Worm (Caenorhabditis elegans): ENCODE measurements around the gene cyn-3.

DNA sequence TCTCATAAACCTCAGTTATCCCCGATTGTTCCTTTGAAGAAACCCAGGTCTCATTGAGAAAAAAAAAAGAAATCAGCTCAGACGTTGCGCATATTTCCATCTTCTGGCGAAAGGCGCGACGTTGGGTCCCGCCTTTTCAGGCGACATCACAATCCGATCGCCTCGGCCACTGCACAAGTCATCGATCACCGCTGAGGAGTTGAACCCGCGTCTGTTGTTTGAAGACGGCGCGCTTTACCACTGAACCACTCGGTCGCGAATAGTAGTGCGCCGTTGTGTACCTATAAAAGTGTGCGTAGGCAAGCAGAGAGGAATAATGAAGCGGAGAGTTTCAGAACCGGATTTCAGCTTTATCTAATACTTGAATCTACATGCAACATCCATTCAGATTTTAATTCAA, 1.2 kb downstream of the cyn-3 start, which contains the start of gene Y75B12B.11:
- TF ChIP-seq unc-39 (tag; optimal IDR thresholded peaks at IDR 0.05) = no peak
- peak; percentile 54 for TF ChIP-seq lin-15B (tag; optimal IDR thresholded peaks at IDR 0.05)
- TF ChIP-seq zag-1 (tag; optimal IDR thresholded peaks at IDR 0.05) = no peak
- no peak for TF ChIP-seq ZK546.5 (tag; optimal IDR thresholded peaks at IDR 0.05)
- TF ChIP-seq nhr-25 (tag; optimal IDR thresholded peaks at IDR 0.05) = peak; percentile 84
- TF ChIP-seq elt-3 (tag; optimal IDR thresholded peaks at IDR 0.05) = no peak
- TF ChIP-seq pqm-1 (tag; optimal IDR thresholded peaks at IDR 0.05) = peak; percentile 42
- TF ChIP-seq ztf-4 (tag; optimal IDR thresholded peaks at IDR 0.05) = peak; percentile 72
- TF ChIP-seq nhr-12 (tag; optimal IDR thresholded peaks at IDR 0.05) = no peak
- peak; percentile 82 for TF ChIP-seq tbx-2 (tag; optimal IDR thresholded peaks at IDR 0.05)
- peak; percentile 81 for TF ChIP-seq skn-1 (tag; optimal IDR thresholded peaks at IDR 0.05)

Data from whole organism, L3 larva.